Worm (Caenorhabditis elegans) whole organism, midembryonic: Measurements from ENCODE around the gene tim-1.

Experiments used
- T22C8.4 ChIP-seq: fragments of 200-800 bp; sonication (Bioruptor generic); IDR thresholded peaks from 2 replicates; pipeline ENCODE4 v1.3.6; 2022; ENCODE audit warnings: missing genetic modification characterization, missing compliant biosample characterization
- cog-1 ChIP-seq: sonication (generic microtip); optimal IDR thresholded peaks from 2 replicates; lab custom pipeline; 2016; ENCODE audit warnings: missing genetic modification characterization, missing compliant biosample characterization
- flt-1 ChIP-seq: fragments of 200-800 bp; sonication (Bioruptor generic); IDR thresholded peaks from 2 replicates; pipeline ENCODE4 v1.3.6; 2022; ENCODE audit warnings: missing genetic modification characterization, missing compliant biosample characterization
- klf-2 ChIP-seq: fragments of 200-800 bp; sonication (Bioruptor generic); conservative IDR thresholded peaks from 2 replicates; pipeline ENCODE4 v1.3.6; 2022; ENCODE audit warnings: missing genetic modification reagents, missing genetic modification characterization, missing compliant biosample characterization
- med-1 ChIP-seq: sonication (generic microtip); optimal IDR thresholded peaks from 2 replicates; lab custom pipeline; 2017; ENCODE audit warnings: missing genetic modification characterization, mild to moderate bottlenecking, missing compliant biosample characterization, antibody characterized with exemption, missing genetic modification reagents; ENCODE audit not compliant: insufficient read depth
- ref-1 ChIP-seq: fragments of 200-800 bp; sonication (Bioruptor generic); conservative IDR thresholded peaks from 2 replicates; pipeline ENCODE4 v1.3.6; 2022; ENCODE audit warnings: missing genetic modification reagents, missing genetic modification characterization, missing compliant biosample characterization
- tab-1 ChIP-seq: fragments of 200-800 bp; sonication (Bioruptor generic); IDR thresholded peaks from 2 replicates; pipeline ENCODE4 v1.3.6; 2022; ENCODE audit warnings: missing genetic modification characterization, missing compliant biosample characterization
- ztf-23 ChIP-seq: fragments of 200-800 bp; sonication (Bioruptor generic); IDR thresholded peaks from 2 replicates; pipeline ENCODE4 v1.3.6; 2022; ENCODE audit warnings: missing genetic modification reagents, missing genetic modification characterization, missing compliant biosample characterization
- ztf-29 ChIP-seq: fragments of 200-800 bp; sonication (Bioruptor generic); IDR thresholded peaks from 2 replicates; pipeline ENCODE4 v1.3.6; 2022; ENCODE audit warnings: missing genetic modification reagents, missing genetic modification characterization, missing compliant biosample characterization

Gene tim-1

DNA sequence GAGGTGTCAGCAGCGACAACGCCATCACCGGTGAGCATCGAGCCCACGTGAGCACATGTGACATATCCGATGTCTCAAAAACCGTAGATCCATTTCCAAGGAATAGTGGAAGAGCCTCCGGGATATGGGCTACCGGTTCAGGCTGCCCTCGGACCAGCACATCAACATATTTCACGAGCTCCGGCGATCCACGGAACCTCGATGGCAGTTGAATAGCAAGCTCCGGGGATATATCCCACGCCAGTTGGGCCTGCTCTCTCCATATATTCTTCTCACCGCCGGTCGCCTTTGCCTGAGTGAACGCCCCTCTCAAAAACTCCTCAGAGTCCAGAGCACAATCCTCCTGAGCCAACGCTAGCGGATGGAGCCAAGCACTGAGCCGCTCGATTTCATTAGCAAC lies 9.8 kb upstream of the tim-1 start:
- no peak for TF ChIP-seq T22C8.4 (GFP tag; lab: Robert Waterston, UW)

- TF ChIP-seq klf-2 (no peak), T22C8.4 (GFP tag; lab: Robert Waterston, UW) (no peak), ztf-29 (GFP tag; lab: Robert Waterston, UW) (no peak), flt-1 (GFP tag; lab: Robert Waterston, UW) (no peak)
Observed at ce11 chrIII:12253342-12253741, 3.4 kb upstream of the tim-1 start.

ce11 chrIII:12251178-12251577 lies 1.2 kb upstream of the tim-1 start:
- TF ChIP-seq ref-1 (no peak), ztf-23 (GFP tag; lab: Robert Waterston, UW) (no peak), klf-2 (no peak), ztf-29 (GFP tag; lab: Robert Waterston, UW) (no peak), T22C8.4 (GFP tag; lab: Robert Waterston, UW) (no peak), tab-1 (no peak)

- TF ChIP-seq T22C8.4 (GFP tag; lab: Robert Waterston, UW) (no peak), med-1 (GFP tag; lab: Kevin White, UChicago) (no peak), flt-1 (GFP tag; lab: Robert Waterston, UW) (no peak), klf-2 (no peak), ztf-29 (GFP tag; lab: Robert Waterston, UW) (no peak), ztf-23 (GFP tag; lab: Robert Waterston, UW) (no peak), tab-1 (no peak), cog-1 (tag; lab: Kevin White, UChicago) (no peak), ref-1 (no peak)
Observed at ce11 chrIII:12247329-12247728, 2.6 kb downstream of the tim-1 start.

ce11 chrIII:12245570-12245969 lies 4.4 kb downstream of the tim-1 start:
- no peak for TF ChIP-seq ztf-23 (GFP tag; lab: Robert Waterston, UW)
- no peak for TF ChIP-seq ztf-29 (GFP tag; lab: Robert Waterston, UW)
- TF ChIP-seq T22C8.4 (GFP tag; lab: Robert Waterston, UW) = no peak
- TF ChIP-seq med-1 (GFP tag; lab: Kevin White, UChicago) = no peak

ce11 chrIII:12235914-12236313 lies 14.1 kb downstream of the tim-1 start, which contains the start of the genes grl-15 and fbxa-89:
grl-15 (minus strand) TSS chrIII:12236014.
fbxa-89 (plus strand) TSS chrIII:12236184.
- no peak for TF ChIP-seq med-1 (GFP tag; lab: Kevin White, UChicago)

DNA sequence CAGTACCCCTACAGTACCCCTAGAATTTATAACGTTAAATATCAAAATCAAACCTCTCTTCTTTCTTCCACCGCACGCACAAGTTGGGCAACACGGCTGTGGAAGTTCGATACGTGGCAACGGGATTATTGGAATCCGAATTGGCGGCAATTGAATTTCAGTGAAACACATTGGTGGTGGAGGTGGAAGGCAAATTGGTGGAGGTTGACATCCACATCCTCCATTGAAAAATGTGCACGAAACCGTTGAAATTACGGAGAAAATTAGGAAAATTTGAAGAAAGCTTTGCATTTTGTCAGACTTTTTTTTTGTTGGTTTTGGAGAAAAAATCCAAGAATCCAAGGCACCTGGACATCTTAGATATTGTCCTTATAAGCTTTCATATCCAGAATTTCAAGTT lies 14.6 kb downstream of the tim-1 start:
- TF ChIP-seq cog-1 (tag; lab: Kevin White, UChicago) (no peak), med-1 (GFP tag; lab: Kevin White, UChicago) (no peak)

DNA sequence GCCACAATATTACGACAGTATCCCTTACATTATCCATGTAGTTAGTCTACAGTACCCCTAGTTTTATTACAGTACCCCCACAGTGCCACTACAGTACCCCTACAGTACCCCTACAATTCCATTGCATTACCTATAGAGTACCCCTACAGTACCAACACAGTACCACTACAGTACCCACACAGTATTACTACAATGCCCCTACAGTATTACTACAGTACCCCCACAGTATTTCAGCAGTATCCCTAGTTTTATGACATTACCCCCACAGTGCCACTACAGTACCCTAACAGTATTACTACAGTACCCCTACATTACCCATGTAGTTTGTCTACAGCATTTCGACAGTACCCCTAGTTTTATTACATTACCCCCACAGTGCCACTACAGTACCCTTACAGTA lies 16.5 kb downstream of the tim-1 start:
- TF ChIP-seq ztf-29 (GFP tag; lab: Robert Waterston, UW) (no peak), T22C8.4 (GFP tag; lab: Robert Waterston, UW) (no peak), tab-1 (no peak), ztf-23 (GFP tag; lab: Robert Waterston, UW) (no peak), cog-1 (tag; lab: Kevin White, UChicago) (no peak), klf-2 (no peak), med-1 (GFP tag; lab: Kevin White, UChicago) (no peak), flt-1 (GFP tag; lab: Robert Waterston, UW) (no peak), ref-1 (no peak)

- TF ChIP-seq klf-2 (no peak), T22C8.4 (GFP tag; lab: Robert Waterston, UW) (no peak), ref-1 (no peak)
Observed at ce11 chrIII:12231539-12231938, 18.4 kb downstream of the tim-1 start.

- TF ChIP-seq T22C8.4 (GFP tag; lab: Robert Waterston, UW) (no peak), cog-1 (tag; lab: Kevin White, UChicago) (no peak), ref-1 (no peak), klf-2 (no peak), flt-1 (GFP tag; lab: Robert Waterston, UW) (no peak)
Observed at ce11 chrIII:12230195-12230594, 19.8 kb downstream of the tim-1 start.

DNA sequence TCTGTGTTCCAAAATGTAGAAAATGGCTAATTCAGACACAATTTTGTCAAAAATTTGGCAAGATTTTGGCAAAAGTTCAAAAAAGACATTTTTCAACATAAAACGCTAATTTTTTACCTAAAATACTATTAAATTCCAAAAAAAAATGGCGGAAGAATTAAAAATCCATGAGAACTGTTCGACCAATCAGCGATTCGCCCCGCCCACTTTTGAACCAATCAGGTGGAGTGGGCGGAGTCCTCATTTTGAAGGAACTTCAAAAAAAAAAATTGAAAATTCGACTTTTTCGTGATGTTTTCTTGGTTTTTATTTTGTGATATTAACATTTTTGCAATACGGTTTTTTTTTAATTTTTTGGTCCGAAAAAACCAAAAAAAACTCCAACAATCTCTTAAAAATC lies 22.0 kb downstream of the tim-1 start:
- no peak for TF ChIP-seq flt-1 (GFP tag; lab: Robert Waterston, UW)
- no peak for TF ChIP-seq ztf-29 (GFP tag; lab: Robert Waterston, UW)
- TF ChIP-seq med-1 (GFP tag; lab: Kevin White, UChicago) = no peak
- no peak for TF ChIP-seq ref-1
- no peak for TF ChIP-seq ztf-23 (GFP tag; lab: Robert Waterston, UW)
- TF ChIP-seq cog-1 (tag; lab: Kevin White, UChicago) = no peak
- no peak for TF ChIP-seq klf-2
- TF ChIP-seq T22C8.4 (GFP tag; lab: Robert Waterston, UW) = no peak
- no peak for TF ChIP-seq tab-1

DNA sequence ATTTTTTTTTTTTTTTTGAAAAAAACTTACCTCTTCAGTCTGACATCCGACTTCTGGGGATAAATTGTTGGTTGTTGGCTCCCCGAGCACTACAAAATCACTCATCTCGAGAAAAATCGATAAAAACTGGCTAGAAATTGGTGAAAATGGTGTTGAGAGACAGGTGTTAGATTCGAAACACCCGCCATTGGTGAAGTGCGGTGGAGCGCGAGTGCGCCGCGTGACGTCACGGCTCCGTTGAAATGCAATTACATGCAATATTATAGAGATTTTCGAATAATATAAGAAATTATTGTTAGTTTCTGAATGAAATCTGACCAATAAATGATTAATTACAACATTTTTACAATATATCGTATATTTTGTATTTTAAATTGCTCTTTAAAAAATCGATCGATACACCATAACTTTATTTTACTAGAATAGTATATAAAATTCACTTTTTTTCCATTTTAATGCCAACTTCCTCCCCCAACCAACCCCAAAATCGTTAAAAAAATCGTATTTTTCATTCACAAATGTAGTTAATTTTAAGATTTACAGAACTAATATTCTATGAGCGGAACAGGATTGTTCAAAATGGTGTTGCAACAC lies 23.8 kb downstream of the tim-1 start, which contains the start of the genes Y75B8A.18 and Y75B8A.19:
Gene Y75B8A.18, minus strand, starts transcription at position 142 of the 594 bp plus-strand sequence.
Gene Y75B8A.19, plus strand, starts transcription at position 544 of the 594 bp plus-strand sequence.
- no peak for TF ChIP-seq tab-1
- no peak for TF ChIP-seq ztf-29 (GFP tag; lab: Robert Waterston, UW)
